Fruit fly (Drosophila melanogaster): ENCODE measurements around the gene CG2061.

- TF ChIP-seq CG4496 (GFP tag; IDR thresholded peaks at IDR 0.05) (peak; percentile 55; the same call in 1 of the 3 replicates), gl (tag; optimal IDR thresholded peaks at IDR 0.05) (no peak), CG15710 (tag; optimal IDR thresholded peaks at IDR 0.05) (no peak), CG8301 (tag; optimal IDR thresholded peaks at IDR 0.05) (no peak), CG12605 (GFP tag; IDR thresholded peaks at IDR 0.05) (no peak), Ets98B (GFP tag; IDR thresholded peaks at IDR 0.05) (no peak), CG9948 (tag; optimal IDR thresholded peaks at IDR 0.05) (no peak), CG10348 (GFP tag; IDR thresholded peaks at IDR 0.05) (no peak)
These were observed 4.9 kb upstream of the CG2061 start for dm6 chrX:11087384-11087783.
